Fruit fly (Drosophila melanogaster) whole organism, embryonic: ENCODE data around the gene twe.

Experiments used
- CG10654 ChIP-seq: fragments of 200-800 bp; sonication (Bioruptor generic); optimal IDR thresholded peaks from 2 replicates; lab custom pipeline; 2016; ENCODE audit warnings: missing biosample characterization, missing genetic modification characterization
- CG10959 ChIP-seq: fragments of 200-800 bp; sonication (Bioruptor generic); IDR thresholded peaks from 2 replicates; pipeline ENCODE4 v1.3.6; 2022; ENCODE audit warnings: missing biosample characterization, missing genetic modification characterization
- CG12236 ChIP-seq: fragments of 200-800 bp; sonication (Bioruptor generic); optimal IDR thresholded peaks from 2 replicates; lab custom pipeline; 2016; ENCODE audit warnings: missing biosample characterization, missing genetic modification characterization
- CG1233 ChIP-seq: fragments of 200-800 bp; sonication (Bioruptor generic); optimal IDR thresholded peaks from 4 replicates; lab custom pipeline; 2018; ENCODE audit warnings: missing biosample characterization, mild to moderate bottlenecking, missing genetic modification characterization
- CG12942 ChIP-seq: fragments of 200-800 bp; sonication (Bioruptor generic); optimal IDR thresholded peaks from 3 replicates; lab custom pipeline; 2016; ENCODE audit warnings: missing biosample characterization, missing genetic modification characterization
- CG13894 ChIP-seq: fragments of 200-800 bp; sonication (Bioruptor generic); optimal IDR thresholded peaks from 3 replicates; lab custom pipeline; 2018; ENCODE audit warnings: missing biosample characterization, mild to moderate bottlenecking, missing genetic modification characterization, moderate library complexity
- CG1529 ChIP-seq: fragments of 200-800 bp; sonication (Bioruptor generic); optimal IDR thresholded peaks from 3 replicates; lab custom pipeline; 2018; ENCODE audit warnings: missing biosample characterization, missing genetic modification characterization
- CG15479 ChIP-seq: fragments of 200-800 bp; sonication (Bioruptor generic); optimal IDR thresholded peaks from 3 replicates; lab custom pipeline; 2019; ENCODE audit warnings: missing biosample characterization, mild to moderate bottlenecking, missing genetic modification characterization, moderate library complexity
- CG16863 ChIP-seq: fragments of 200-800 bp; sonication (Bioruptor generic); optimal IDR thresholded peaks from 3 replicates; lab custom pipeline; 2016; ENCODE audit warnings: missing biosample characterization, missing genetic modification characterization
- CG17186 ChIP-seq: fragments of 200-800 bp; sonication (Bioruptor generic); optimal IDR thresholded peaks from 3 replicates; lab custom pipeline; 2017; ENCODE audit warnings: missing biosample characterization, missing genetic modification reagents, missing genetic modification characterization
- CG17328 ChIP-seq: fragments of 200-800 bp; sonication (Bioruptor generic); IDR thresholded peaks from 2 replicates; pipeline ENCODE4 v1.3.6; 2022; ENCODE audit warnings: missing biosample characterization, missing genetic modification characterization
- CG17802 ChIP-seq: fragments of 200-800 bp; sonication (Bioruptor generic); optimal IDR thresholded peaks from 2 replicates; lab custom pipeline; 2018; ENCODE audit warnings: missing biosample characterization, mild to moderate bottlenecking, missing genetic modification characterization, moderate library complexity
- CG17829 ChIP-seq: fragments of 200-800 bp; optimal IDR thresholded peaks from 2 replicates; lab custom pipeline; 2019; ENCODE audit warnings: missing biosample characterization, mild to moderate bottlenecking, missing genetic modification characterization, moderate library complexity
- CG2202 ChIP-seq: fragments of 200-800 bp; sonication (Bioruptor generic); optimal IDR thresholded peaks from 2 replicates; lab custom pipeline; 2018; ENCODE audit warnings: missing biosample characterization, mild to moderate bottlenecking, missing genetic modification characterization
- CG2889 ChIP-seq: fragments of 200-800 bp; sonication (Bioruptor generic); IDR thresholded peaks from 3 replicates; pipeline ENCODE4 v1.3.6; 2022; ENCODE audit warnings: missing biosample characterization, missing genetic modification characterization
- CG33213 ChIP-seq: fragments of 200-800 bp; sonication (Bioruptor generic); optimal IDR thresholded peaks from 3 replicates; lab custom pipeline; 2016; ENCODE audit warnings: missing biosample characterization, missing genetic modification characterization
- CG3838 ChIP-seq: fragments of 200-800 bp; sonication (Bioruptor generic); optimal IDR thresholded peaks from 3 replicates; lab custom pipeline; 2016; ENCODE audit warnings: missing biosample characterization, missing genetic modification characterization
- CG42726 ChIP-seq: fragments of 200-800 bp; sonication (Bioruptor generic); IDR thresholded peaks from 2 replicates; pipeline ENCODE4 v1.3.6; 2022; ENCODE audit warnings: missing biosample characterization, missing genetic modification characterization; ENCODE audit not compliant: partially characterized antibody
- CG7357 ChIP-seq: fragments of 200-800 bp; sonication (Bioruptor generic); IDR thresholded peaks from 3 replicates; pipeline ENCODE4 v1.3.6; 2022; ENCODE audit warnings: missing biosample characterization, missing genetic modification characterization
- D ChIP-seq, 2 experiments: fragments of 200-800 bp in 1 of 2; fragments of >200 bp in 1 of 2; sonication (Bioruptor generic) in 1 of 2; optimal IDR thresholded peaks; 2 replicates in 1 of 2; 3 replicates in 1 of 2; lab custom pipeline; 2017; ENCODE audit warnings: mild to moderate bottlenecking in 1 of 2, missing biosample characterization in 1 of 2, missing genetic modification characterization in 1 of 2, missing genetic modification reagents in 1 of 2
- Fer1 ChIP-seq: fragments of 200-800 bp; sonication (Bioruptor generic); optimal IDR thresholded peaks from 2 replicates; lab custom pipeline; 2017; ENCODE audit warnings: missing biosample characterization, mild to moderate bottlenecking, missing genetic modification characterization
- Gug ChIP-seq: fragments of 200-800 bp; sonication (Bioruptor generic); IDR thresholded peaks from 4 replicates; pipeline ENCODE4 v1.3.6; 2022; ENCODE audit warnings: missing biosample characterization, missing genetic modification characterization
- HHEX ChIP-seq: fragments of 200-800 bp; sonication (Bioruptor generic); optimal IDR thresholded peaks from 3 replicates; lab custom pipeline; 2017; ENCODE audit warnings: missing biosample characterization, mild to moderate bottlenecking, missing genetic modification characterization, missing genetic modification reagents
- Jarid2 ChIP-seq: fragments of 200-800 bp; sonication (Bioruptor generic); optimal IDR thresholded peaks from 3 replicates; lab custom pipeline; 2017; ENCODE audit warnings: mild to moderate bottlenecking, missing biosample characterization, missing genetic modification reagents, missing genetic modification characterization
- NFAT ChIP-seq: fragments of 200-800 bp; sonication (Bioruptor generic); IDR thresholded peaks from 2 replicates; pipeline ENCODE4 v1.3.6; 2022; ENCODE audit warnings: missing biosample characterization, missing genetic modification characterization
- NfI ChIP-seq: fragments of 200-800 bp; sonication (Bioruptor generic); optimal IDR thresholded peaks from 3 replicates; lab custom pipeline; 2018; ENCODE audit warnings: missing biosample characterization, mild to moderate bottlenecking, missing genetic modification characterization, moderate library complexity
- Ravus ChIP-seq: fragments of 200-800 bp; sonication (Bioruptor generic); IDR thresholded peaks from 2 replicates; pipeline ENCODE4 v1.3.6; 2022; ENCODE audit warnings: missing biosample characterization, missing genetic modification characterization
- Side ChIP-seq: fragments of 200-800 bp; sonication (Bioruptor generic); optimal IDR thresholded peaks from 2 replicates; lab custom pipeline; 2016; ENCODE audit warnings: missing biosample characterization, missing genetic modification characterization
- ap ChIP-seq: fragments of 200-800 bp; sonication (Bioruptor generic); IDR thresholded peaks from 2 replicates; pipeline ENCODE4 v1.3.6; 2022; ENCODE audit warnings: missing biosample characterization, missing genetic modification characterization
- ato ChIP-seq: fragments of 200-800 bp; sonication (Bioruptor generic); IDR thresholded peaks from 2 replicates; pipeline ENCODE4 v1.3.6; 2022; ENCODE audit warnings: missing biosample characterization, missing genetic modification characterization; ENCODE audit not compliant: partially characterized antibody
- bigmax ChIP-seq: fragments of 200-800 bp; sonication (Bioruptor generic); optimal IDR thresholded peaks from 2 replicates; lab custom pipeline; 2018; ENCODE audit warnings: missing biosample characterization, mild to moderate bottlenecking, missing genetic modification characterization
- dpn ChIP-seq, 2 experiments: fragments of 200-800 bp; sonication (Bioruptor generic); optimal IDR thresholded peaks; 3 replicates each; lab custom pipeline; 2016; ENCODE audit warnings: missing biosample characterization in 2 of 2, missing genetic modification characterization in 2 of 2
- ftz-f1 ChIP-seq: fragments of 200-800 bp; sonication (Bioruptor generic); optimal IDR thresholded peaks from 2 replicates; lab custom pipeline; 2016; ENCODE audit warnings: missing biosample characterization, missing genetic modification characterization
- insv ChIP-seq, 2 experiments: fragments of 200-800 bp; sonication (Bioruptor generic); optimal IDR thresholded peaks; 3 replicates each; lab custom pipeline; 2016 to 2018; ENCODE audit warnings: missing biosample characterization in 2 of 2, missing genetic modification characterization in 2 of 2
- nom ChIP-seq: fragments of 200-800 bp; sonication (Bioruptor generic); optimal IDR thresholded peaks from 2 replicates; lab custom pipeline; 2017; ENCODE audit warnings: missing biosample characterization, missing genetic modification characterization, mild to moderate bottlenecking, moderate library complexity, missing genetic modification reagents
- onecut ChIP-seq: fragments of 200-800 bp; sonication (Bioruptor generic); IDR thresholded peaks from 2 replicates; pipeline ENCODE4 v1.3.6; 2022; ENCODE audit warnings: missing biosample characterization, missing genetic modification characterization
- phol ChIP-seq: fragments of 200-800 bp; sonication (Bioruptor generic); optimal IDR thresholded peaks from 3 replicates; lab custom pipeline; 2018; ENCODE audit warnings: missing biosample characterization, mild to moderate bottlenecking, missing genetic modification characterization, moderate library complexity
- psq ChIP-seq: fragments of 200-800 bp; sonication (Bioruptor generic); optimal IDR thresholded peaks from 2 replicates; lab custom pipeline; 2017; ENCODE audit warnings: missing biosample characterization, missing genetic modification characterization
- sens ChIP-seq: fragments of 200-800 bp; sonication (Bioruptor generic); peaks from one replicate; lab custom pipeline; 2016; ENCODE audit warnings: missing biosample characterization, missing genetic modification characterization
- sr ChIP-seq: fragments of 200-800 bp; sonication (Bioruptor generic); IDR thresholded peaks from 3 replicates; pipeline ENCODE4 v1.3.6; 2022; ENCODE audit warnings: missing biosample characterization, missing genetic modification characterization
- tio ChIP-seq: fragments of 200-800 bp; sonication (Bioruptor generic); optimal IDR thresholded peaks from 2 replicates; lab custom pipeline; 2017; ENCODE audit warnings: missing biosample characterization, missing genetic modification characterization, inconsistent platforms
- vvl ChIP-seq: fragments of 200-800 bp; sonication (Bioruptor generic); IDR thresholded peaks from 2 replicates; pipeline ENCODE4 v1.3.6; 2022; ENCODE audit warnings: missing biosample characterization, missing genetic modification characterization

The twe gene

dm6 chr2L:16268107-16268539 is 6.4 kb upstream of the twe start (continued):
- TF ChIP-seq tio (GFP tag; lab: Kevin White, UChicago) = no peak
- TF ChIP-seq CG17829 (tag; lab: Kevin White, UChicago) = no peak
- no peak for TF ChIP-seq CG33213
- no peak for TF ChIP-seq CG17186
- no peak; the same call in 1 of the 2 replicates for TF ChIP-seq onecut (GFP tag; lab: Robert Waterston, UW)
- TF ChIP-seq sr = no peak
- TF ChIP-seq ap (GFP tag; lab: Robert Waterston, UW) = no peak
- no peak for TF ChIP-seq bigmax (GFP tag; lab: Kevin White, UChicago)
- no peak for TF ChIP-seq CG10959 (GFP tag; lab: Robert Waterston, UW)
- peak; percentile 91 for TF ChIP-seq CG13894
- TF ChIP-seq Gug (GFP tag; lab: Robert Waterston, UW) = no peak
- no peak for TF ChIP-seq HHEX (GFP tag; lab: Kevin White, UChicago)
- peak; percentile 54 for TF ChIP-seq CG3838 (GFP tag; lab: Kevin White, UChicago)
- TF ChIP-seq dpn (GFP tag; optimal IDR thresholded peaks at IDR 0.05; lab: Kevin White, UChicago) = no peak
- no peak for TF ChIP-seq CG17328 (GFP tag; lab: Robert Waterston, UW)
- TF ChIP-seq CG7357 = no peak
- TF ChIP-seq CG2889 = no peak
- peak; percentile 12 for TF ChIP-seq Fer1 (GFP tag; lab: Kevin White, UChicago)
- TF ChIP-seq CG1233 (GFP tag; lab: Kevin White, UChicago) = no peak
- peak; percentile 32 for TF ChIP-seq CG15479 (GFP tag; lab: Kevin White, UChicago)
- no peak for TF ChIP-seq CG12942 (GFP tag; lab: Kevin White, UChicago)
- TF ChIP-seq CG10654 (GFP tag; lab: Kevin White, UChicago) = no peak
- TF ChIP-seq Jarid2 (GFP tag; lab: Kevin White, UChicago) = no peak
- no peak for TF ChIP-seq phol (tag; lab: Kevin White, UChicago)
- TF ChIP-seq CG42726 = no peak
- peak; percentile 6 for TF ChIP-seq ftz-f1 (GFP tag; lab: Kevin White, UChicago)
- no peak for TF ChIP-seq Ravus (GFP tag; lab: Robert Waterston, UW)
- no peak for TF ChIP-seq CG1529 (GFP tag; lab: Kevin White, UChicago)
- TF ChIP-seq CG17802 (tag; lab: Kevin White, UChicago) = no peak
- no peak for TF ChIP-seq psq
- TF ChIP-seq vvl (GFP tag; lab: Robert Waterston, UW) = no peak
- TF ChIP-seq D (optimal IDR thresholded peaks at IDR 0.05; lab: Kevin White, UChicago) = no peak
- TF ChIP-seq D (GFP tag; optimal IDR thresholded peaks at IDR 0.05; lab: Kevin White, UChicago) = no peak
- TF ChIP-seq CG12236 = no peak
- TF ChIP-seq insv (GFP tag; optimal IDR thresholded peaks at IDR 0.05; lab: Kevin White, UChicago) = peak in 1 of 2 experiments; percentile 76
- no peak for TF ChIP-seq CG2202

- no peak for TF ChIP-seq onecut (GFP tag; lab: Robert Waterston, UW)
- TF ChIP-seq nom (GFP tag; lab: Kevin White, UChicago) = peak; percentile 27
- TF ChIP-seq sens (GFP tag; lab: Kevin White, UChicago) = peak; percentile 75
- TF ChIP-seq NfI (GFP tag; lab: Kevin White, UChicago) = no peak
- TF ChIP-seq CG16863 = no peak
- no peak for TF ChIP-seq NFAT (GFP tag; lab: Robert Waterston, UW)
- no peak for TF ChIP-seq Side (GFP tag; lab: Kevin White, UChicago)
- TF ChIP-seq ato = no peak
- TF ChIP-seq, all 482 proteins: peak for 2
These were observed 5.7 kb upstream of the twe start for dm6 chr2L:16267159-16268065.
